Worm (Caenorhabditis elegans): ENCODE measurements around the gene K08B4.7.

K08B4.7 gene

ce11 chrIV:6117741-6118265 is 25.6 kb upstream of the K08B4.7 start, which contains the start of gene zen-4 (continued):
- TF ChIP-seq snpc-1.3 (tag; optimal IDR thresholded peaks at IDR 0.05; ENCODE audit: insufficient read depth) (peak; percentile 86), F49E8.2 (tag; optimal IDR thresholded peaks at IDR 0.05; ENCODE audit: insufficient read depth) (peak; percentile 99), hmg-20 (GFP tag; IDR thresholded peaks at IDR 0.05) (peak; percentile 84), ceh-27 (GFP tag; optimal IDR thresholded peaks at IDR 0.05) (no peak), Y95B8A.8 (GFP tag; IDR thresholded peaks at IDR 0.05) (peak; percentile 83; the same call in 1 of the 2 replicates), K11D2.4 (GFP tag; IDR thresholded peaks at IDR 0.05) (no peak), B0336.3 (GFP tag; IDR thresholded peaks at IDR 0.05) (peak; percentile 95), tlf-1 (GFP tag; optimal IDR thresholded peaks at IDR 0.05) (peak; percentile 93), hlh-12 (tag; optimal IDR thresholded peaks at IDR 0.05) (no peak), lin-26 (GFP tag; IDR thresholded peaks at IDR 0.05) (peak; percentile 84), ZK185.1 (tag; optimal IDR thresholded peaks at IDR 0.05; ENCODE audit: poor library complexity, severe bottlenecking) (no peak), ztf-26 (tag; optimal IDR thresholded peaks at IDR 0.05) (no peak), atf-7 (tag; optimal IDR thresholded peaks at IDR 0.05) (no peak), C17E4.6 (GFP tag; IDR thresholded peaks at IDR 0.05) (peak; percentile 90), egl-18 (GFP tag; IDR thresholded peaks at IDR 0.05) (no peak), ceh-40 (GFP tag; IDR thresholded peaks at IDR 0.05) (no peak), repo-1 (tag; optimal IDR thresholded peaks at IDR 0.05) (peak; percentile 82), bed-2 (GFP tag; IDR thresholded peaks at IDR 0.05) (no peak), ztf-3 (GFP tag; optimal IDR thresholded peaks at IDR 0.05) (no peak), xnd-1 (tag; optimal IDR thresholded peaks at IDR 0.05) (peak; percentile 66), mes-4 (tag; optimal IDR thresholded peaks at IDR 0.05) (peak; percentile 90), C06A6.2 (GFP tag; conservative IDR thresholded peaks at IDR 0.05) (no peak), B0035.1 (tag; optimal IDR thresholded peaks at IDR 0.05) (no peak), ceh-58 (GFP tag; IDR thresholded peaks at IDR 0.05) (no peak), dpff-1 (tag; optimal IDR thresholded peaks at IDR 0.05) (no peak), lin-40 (tag; optimal IDR thresholded peaks at IDR 0.05) (no peak), ccch-3 (GFP tag; optimal IDR thresholded peaks at IDR 0.05) (no peak), nhr-27 (tag; optimal IDR thresholded peaks at IDR 0.05) (no peak), ets-4 (GFP tag; optimal IDR thresholded peaks at IDR 0.05) (no peak), sdz-38 (tag; optimal IDR thresholded peaks at IDR 0.05) (no peak), lag-1 (GFP tag; IDR thresholded peaks at IDR 0.05) (no peak), rcor-1 (GFP tag; IDR thresholded peaks at IDR 0.05) (peak; percentile 94), lin-35 (GFP tag; optimal IDR thresholded peaks at IDR 0.05) (no peak), mxl-1 (tag; optimal IDR thresholded peaks at IDR 0.05) (no peak), zim-3 (tag; optimal IDR thresholded peaks at IDR 0.05) (no peak), pha-4 (tag; optimal IDR thresholded peaks at IDR 0.05) (no peak), Y53G8AR.9 (GFP tag; conservative IDR thresholded peaks at IDR 0.05) (peak; percentile 90), lir-1 (GFP tag; conservative IDR thresholded peaks at IDR 0.05) (no peak)

DNA sequence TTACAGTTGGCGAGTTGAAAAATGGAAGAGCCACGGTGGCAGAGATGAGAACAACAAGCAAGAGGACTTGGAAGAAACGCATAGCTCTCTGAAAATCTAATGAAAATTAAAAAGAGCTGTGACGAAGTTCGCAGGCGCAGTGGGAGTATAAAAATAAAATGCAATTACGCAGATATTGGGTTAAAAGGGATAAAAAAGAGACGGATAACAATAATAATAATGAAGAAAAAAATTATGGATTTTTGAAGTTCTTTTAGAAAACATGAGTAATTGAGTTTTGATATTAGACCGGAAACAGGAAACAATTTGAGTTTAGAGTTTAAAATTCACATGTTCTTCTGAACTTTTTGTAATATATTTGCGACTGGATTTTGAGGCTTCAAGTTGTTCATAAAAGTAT is 20.1 kb upstream of the K08B4.7 start, which contains the start of gene M03D4.3:
Gene M03D4.3 (minus strand): TSS at position 101 of the 400 bp plus-strand sequence.
- TF ChIP-seq sptf-2 (GFP tag; optimal IDR thresholded peaks at IDR 0.05) (no peak), ceh-58 (GFP tag; IDR thresholded peaks at IDR 0.05) (no peak), madf-6 (GFP tag; IDR thresholded peaks at IDR 0.05) (no peak), dpff-1 (tag; optimal IDR thresholded peaks at IDR 0.05) (no peak), T26A5.8 (tag; optimal IDR thresholded peaks at IDR 0.05) (no peak), ekl-4 (GFP tag; IDR thresholded peaks at IDR 0.05) (no peak), snpc-3.4 (tag; optimal IDR thresholded peaks at IDR 0.05) (no peak), Y67H2A.10 (GFP tag; conservative IDR thresholded peaks at IDR 0.05) (no peak), F52B5.7 (tag; optimal IDR thresholded peaks at IDR 0.05) (no peak), him-1 (tag; optimal IDR thresholded peaks at IDR 0.05) (no peak), ztf-26 (tag; optimal IDR thresholded peaks at IDR 0.05) (no peak), nfya-1 (tag; optimal IDR thresholded peaks at IDR 0.05; ENCODE audit: borderline replicate concordance, insufficient read depth) (no peak), K11D2.4 (GFP tag; IDR thresholded peaks at IDR 0.05) (no peak), ccch-3 (GFP tag; optimal IDR thresholded peaks at IDR 0.05) (no peak), B0035.1 (tag; optimal IDR thresholded peaks at IDR 0.05) (no peak), hrde-1 (tag; optimal IDR thresholded peaks at IDR 0.05; ENCODE audit: borderline replicate concordance) (no peak)
